Worm (Caenorhabditis elegans) whole organism, L2 larva: ENCODE results near the gene srr-7.

Experiments used
- C34F6.9 ChIP-seq: fragments of 150-350 bp; optimal IDR thresholded peaks from 2 replicates; lab custom pipeline; 2014; ENCODE audit warnings: missing biosample characterization, missing genetic modification characterization
- F13H6.1 ChIP-seq: sonication (generic microtip); optimal IDR thresholded peaks from 2 replicates; lab custom pipeline; 2016; ENCODE audit warnings: missing genetic modification characterization, missing compliant biosample characterization
- R02D3.7 ChIP-seq: fragments of 150-350 bp; optimal IDR thresholded peaks from 2 replicates; lab custom pipeline; 2014; ENCODE audit warnings: missing biosample characterization, missing genetic modification characterization
- Y55F3AM.14 ChIP-seq: fragments of 200-800 bp; sonication (Bioruptor generic); optimal IDR thresholded peaks from 2 replicates; lab custom pipeline; 2018; ENCODE audit warnings: mild to moderate bottlenecking, missing genetic modification characterization, missing compliant biosample characterization
- ZK546.5 ChIP-seq: sonication (generic microtip); optimal IDR thresholded peaks from 2 replicates; lab custom pipeline; 2017; ENCODE audit warnings: missing biosample characterization, missing genetic modification characterization
- alr-1 ChIP-seq: fragments of 150-350 bp; optimal IDR thresholded peaks from 2 replicates; lab custom pipeline; 2014; ENCODE audit warnings: missing biosample characterization, missing genetic modification characterization
- aly-2 ChIP-seq: fragments of 150-350 bp; optimal IDR thresholded peaks from 2 replicates; lab custom pipeline; 2014; ENCODE audit warnings: missing biosample characterization, missing genetic modification characterization
- ama-1 ChIP-seq: fragments of 150-350 bp; optimal IDR thresholded peaks from 2 replicates; lab custom pipeline; 2018; ENCODE audit warnings: inconsistent platforms
- blmp-1 ChIP-seq: sonication (generic microtip); optimal IDR thresholded peaks from 2 replicates; lab custom pipeline; 2017; ENCODE audit warnings: missing genetic modification characterization, mild to moderate bottlenecking, missing compliant biosample characterization, antibody characterized with exemption, moderate library complexity; ENCODE audit not compliant: insufficient read depth
- ceh-16 ChIP-seq: fragments of 150-350 bp; optimal IDR thresholded peaks from 2 replicates; lab custom pipeline; 2014; ENCODE audit warnings: missing biosample characterization, missing genetic modification characterization
- crh-2 ChIP-seq: sonication (generic microtip); optimal IDR thresholded peaks from 2 replicates; lab custom pipeline; 2017; ENCODE audit warnings: missing biosample characterization, missing genetic modification characterization
- dmd-4 ChIP-seq: sonication (generic microtip); optimal IDR thresholded peaks from 2 replicates; lab custom pipeline; 2017; ENCODE audit warnings: missing biosample characterization, missing genetic modification characterization
- egl-27 ChIP-seq: sonication (generic microtip); optimal IDR thresholded peaks from 3 replicates; lab custom pipeline; 2017; ENCODE audit warnings: missing biosample characterization, missing genetic modification reagents, missing genetic modification characterization
- elt-1 ChIP-seq: fragments of 150-350 bp; optimal IDR thresholded peaks from 2 replicates; lab custom pipeline; 2014; ENCODE audit warnings: missing biosample characterization, missing genetic modification characterization
- elt-3 ChIP-seq: sonication (generic microtip); optimal IDR thresholded peaks from 2 replicates; lab custom pipeline; 2017; ENCODE audit warnings: missing biosample characterization, missing genetic modification characterization
- fos-1 ChIP-seq: fragments of 150-350 bp; optimal IDR thresholded peaks from 2 replicates; lab custom pipeline; 2014; ENCODE audit warnings: missing biosample characterization, missing genetic modification characterization
- gmeb-1 ChIP-seq: fragments of 150-350 bp; optimal IDR thresholded peaks from 2 replicates; lab custom pipeline; 2014; ENCODE audit warnings: missing biosample characterization, missing genetic modification characterization
- lin-11 ChIP-seq: fragments of 150-350 bp; sonication (generic microtip); optimal IDR thresholded peaks from 2 replicates; lab custom pipeline; 2014; ENCODE audit warnings: missing biosample characterization, missing genetic modification characterization, inconsistent platforms, mixed read lengths
- lin-13 ChIP-seq: fragments of 150-350 bp; optimal IDR thresholded peaks from 2 replicates; lab custom pipeline; 2014; ENCODE audit warnings: missing biosample characterization, missing genetic modification reagents, missing genetic modification characterization
- lin-39 ChIP-seq: fragments of 150-350 bp; optimal IDR thresholded peaks from 2 replicates; lab custom pipeline; 2014; ENCODE audit warnings: missing biosample characterization, missing genetic modification reagents, missing genetic modification characterization
- lsy-2 ChIP-seq, 2 experiments: fragments of 150-350 bp in 1 of 2; sonication (generic microtip) in 1 of 2; optimal IDR thresholded peaks; 2 replicates each; lab custom pipeline; 2014 to 2017; ENCODE audit warnings: missing biosample characterization in 2 of 2, missing genetic modification characterization in 2 of 2
- mab-5 ChIP-seq: fragments of 150-350 bp; optimal IDR thresholded peaks from 2 replicates; lab custom pipeline; 2014; ENCODE audit warnings: missing biosample characterization, missing genetic modification characterization
- mbf-1 ChIP-seq: sonication (generic microtip); optimal IDR thresholded peaks from 2 replicates; lab custom pipeline; 2017; ENCODE audit warnings: missing biosample characterization, missing genetic modification characterization
- mdl-1 ChIP-seq, 2 experiments: fragments of 150-350 bp in 1 of 2; sonication (generic microtip) in 1 of 2; optimal IDR thresholded peaks; 2 replicates each; lab custom pipeline; 2017; ENCODE audit warnings: missing biosample characterization in 2 of 2, missing genetic modification characterization in 2 of 2
- nhr-11 ChIP-seq: fragments of 150-350 bp; optimal IDR thresholded peaks from 2 replicates; lab custom pipeline; 2014; ENCODE audit warnings: missing biosample characterization, missing genetic modification characterization
- nhr-12 ChIP-seq: fragments of 150-350 bp; optimal IDR thresholded peaks from 2 replicates; lab custom pipeline; 2014; ENCODE audit warnings: missing biosample characterization, missing genetic modification characterization
- nhr-129 ChIP-seq: fragments of 150-350 bp; optimal IDR thresholded peaks from 2 replicates; lab custom pipeline; 2014; ENCODE audit warnings: missing biosample characterization, missing genetic modification characterization
- nhr-21 ChIP-seq: fragments of 150-350 bp; optimal IDR thresholded peaks from 2 replicates; lab custom pipeline; 2014; ENCODE audit warnings: missing biosample characterization, missing genetic modification characterization
- nhr-23 ChIP-seq: fragments of 150-350 bp; optimal IDR thresholded peaks from 2 replicates; lab custom pipeline; 2014; ENCODE audit warnings: missing biosample characterization, missing genetic modification reagents, missing genetic modification characterization
- nhr-237 ChIP-seq: fragments of 150-350 bp; optimal IDR thresholded peaks from 2 replicates; lab custom pipeline; 2014; ENCODE audit warnings: missing biosample characterization, missing genetic modification characterization
- nhr-6 ChIP-seq: fragments of 150-350 bp; optimal IDR thresholded peaks from 2 replicates; lab custom pipeline; 2014; ENCODE audit warnings: missing biosample characterization, missing genetic modification characterization
- nhr-77 ChIP-seq: fragments of 150-350 bp; optimal IDR thresholded peaks from 2 replicates; lab custom pipeline; 2014; ENCODE audit warnings: missing biosample characterization, missing genetic modification characterization
- peb-1 ChIP-seq: fragments of 150-350 bp; optimal IDR thresholded peaks from 2 replicates; lab custom pipeline; 2014; ENCODE audit warnings: missing biosample characterization, missing genetic modification characterization
- sem-4 ChIP-seq: fragments of 150-350 bp; optimal IDR thresholded peaks from 2 replicates; lab custom pipeline; 2014; ENCODE audit warnings: missing biosample characterization, missing genetic modification reagents, missing genetic modification characterization
- skn-1 ChIP-seq: sonication (generic microtip); optimal IDR thresholded peaks from 2 replicates; lab custom pipeline; 2017; ENCODE audit warnings: missing biosample characterization, missing genetic modification characterization
- sma-9 ChIP-seq, 2 experiments: fragments of 150-350 bp in 1 of 2; sonication (generic microtip) in 1 of 2; optimal IDR thresholded peaks; 2 replicates each; lab custom pipeline; 2014 to 2016; ENCODE audit warnings: missing genetic modification characterization in 2 of 2, mild to moderate bottlenecking in 1 of 2, missing biosample characterization in 1 of 2, missing compliant biosample characterization in 1 of 2, missing genetic modification reagents in 1 of 2, moderate library complexity in 1 of 2
- snpc-4 ChIP-seq: fragments of 150-350 bp; optimal IDR thresholded peaks from 2 replicates; lab custom pipeline; 2014; ENCODE audit warnings: missing biosample characterization, missing genetic modification characterization
- unc-39 ChIP-seq: fragments of 150-350 bp; optimal IDR thresholded peaks from 2 replicates; lab custom pipeline; 2014; ENCODE audit warnings: missing biosample characterization, missing genetic modification characterization
- unc-55 ChIP-seq: fragments of 150-350 bp; sonication (generic microtip); optimal IDR thresholded peaks from 3 replicates; lab custom pipeline; 2014; ENCODE audit warnings: missing biosample characterization, missing genetic modification reagents, missing genetic modification characterization
- unc-62 ChIP-seq: fragments of 150-350 bp; optimal IDR thresholded peaks from 2 replicates; lab custom pipeline; 2014; ENCODE audit warnings: missing biosample characterization, missing genetic modification reagents, missing genetic modification characterization
- zag-1 ChIP-seq: fragments of 150-350 bp; optimal IDR thresholded peaks from 2 replicates; lab custom pipeline; 2014; ENCODE audit warnings: missing biosample characterization, missing genetic modification characterization
- ztf-1 ChIP-seq: fragments of 200-800 bp; sonication (Bioruptor generic); conservative IDR thresholded peaks from 2 replicates; pipeline ENCODE4 v1.3.6; 2022; ENCODE audit warnings: missing genetic modification characterization, missing compliant biosample characterization
- ztf-11 ChIP-seq: sonication (generic microtip); optimal IDR thresholded peaks from 2 replicates; lab custom pipeline; 2017; ENCODE audit warnings: missing biosample characterization, missing genetic modification characterization
- ztf-4 ChIP-seq: fragments of 150-350 bp; optimal IDR thresholded peaks from 2 replicates; lab custom pipeline; 2014; ENCODE audit warnings: missing biosample characterization, missing genetic modification characterization

Gene srr-7

DNA sequence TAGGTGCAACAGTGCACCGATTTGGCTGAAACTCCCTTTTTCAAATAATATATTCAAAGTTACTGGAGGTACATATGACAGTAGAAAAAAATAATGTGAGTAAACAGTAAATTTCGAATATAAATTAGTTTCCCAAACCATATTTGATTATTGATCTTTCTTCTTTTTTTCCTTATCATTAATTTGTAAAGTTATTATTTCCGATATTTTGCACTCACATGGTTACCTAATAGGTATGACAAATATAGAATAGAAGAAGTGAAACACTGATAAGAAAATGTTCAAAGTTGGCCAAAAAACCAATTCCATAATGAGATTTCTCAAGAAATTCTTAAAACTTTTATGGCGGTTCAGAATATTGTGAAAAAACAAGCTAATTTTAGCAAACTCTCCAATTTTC lies 11.8 kb downstream of the srr-7 start:
- no peak for TF ChIP-seq nhr-237 (tag; lab: Kevin White, UChicago)
- TF ChIP-seq fos-1 = peak; percentile 42

ce11 chrV:15140247-15140646 lies 12.2 kb downstream of the srr-7 start, which contains the start of gene K08F9.3:
Gene K08F9.3 (plus strand): TSS chrV:15140547.
- TF ChIP-seq egl-27 (tag; lab: Kevin White, UChicago) (no peak), nhr-237 (tag; lab: Kevin White, UChicago) (no peak), C34F6.9 (tag; lab: Kevin White, UChicago) (no peak), ceh-16 (tag; lab: Kevin White, UChicago) (no peak), fos-1 (no peak), nhr-77 (no peak), blmp-1 (tag; lab: Kevin White, UChicago) (no peak), F13H6.1 (tag; lab: Kevin White, UChicago) (no peak), sma-9 (GFP tag; optimal IDR thresholded peaks at IDR 0.05; lab: Kevin White, UChicago) (no peak), sma-9 (tag; optimal IDR thresholded peaks at IDR 0.05; lab: Kevin White, UChicago) (no peak), lin-11 (tag; lab: Kevin White, UChicago) (no peak)
- TF ChIP-seq, all 48 proteins: peak for 0

ce11 chrV:15143285-15143684 lies 15.2 kb downstream of the srr-7 start, which contains the start of gene K08F9.1:
Gene K08F9.1 (minus strand): TSS chrV:15143385.
- TF ChIP-seq lsy-2 (tag; optimal IDR thresholded peaks at IDR 0.05; lab: Kevin White, UChicago) (no peak), zag-1 (no peak), ztf-11 (tag; lab: Kevin White, UChicago) (no peak), fos-1 (no peak), snpc-4 (tag; lab: Kevin White, UChicago) (no peak), ztf-1 (GFP tag; lab: Robert Waterston, UW) (no peak), lin-39 (tag; lab: Kevin White, UChicago) (no peak), gmeb-1 (tag; lab: Kevin White, UChicago) (no peak), elt-3 (tag; lab: Kevin White, UChicago) (no peak), elt-1 (no peak), mab-5 (tag; lab: Kevin White, UChicago) (no peak), nhr-6 (tag; lab: Kevin White, UChicago) (no peak), F13H6.1 (tag; lab: Kevin White, UChicago) (no peak), nhr-23 (tag; lab: Kevin White, UChicago) (no peak)
- TF ChIP-seq, all 48 proteins: peak for 0

ce11 chrV:15143798-15144197 lies 15.7 kb downstream of the srr-7 start, which contains the start of gene K08F9.4:
Gene K08F9.4 (plus strand): TSS chrV:15144019.
- TF ChIP-seq zag-1 = no peak
- no peak for TF ChIP-seq nhr-6 (tag; lab: Kevin White, UChicago)
- no peak for TF ChIP-seq elt-3 (tag; lab: Kevin White, UChicago)
- TF ChIP-seq lsy-2 (tag; optimal IDR thresholded peaks at IDR 0.05; lab: Kevin White, UChicago) = no peak
- TF ChIP-seq aly-2 (tag; lab: Kevin White, UChicago) = no peak
- no peak for TF ChIP-seq ztf-11 (tag; lab: Kevin White, UChicago)
- TF ChIP-seq crh-2 (tag; lab: Kevin White, UChicago) = peak; percentile 48
- TF ChIP-seq unc-39 = no peak
- no peak for TF ChIP-seq mbf-1
- no peak for TF ChIP-seq F13H6.1 (tag; lab: Kevin White, UChicago)
- TF ChIP-seq snpc-4 (tag; lab: Kevin White, UChicago) = no peak
- no peak for TF ChIP-seq dmd-4 (tag; lab: Kevin White, UChicago)
- no peak for TF ChIP-seq mab-5 (tag; lab: Kevin White, UChicago)
- peak; percentile 47 for TF ChIP-seq fos-1
- TF ChIP-seq elt-1 = no peak
- TF ChIP-seq peb-1 (tag; lab: Kevin White, UChicago) = no peak
- no peak for TF ChIP-seq ama-1 (lab: Kevin White, UChicago)
- no peak for TF ChIP-seq nhr-77
- no peak for TF ChIP-seq lin-39 (tag; lab: Kevin White, UChicago)
- no peak for TF ChIP-seq skn-1
- TF ChIP-seq nhr-21 (tag; lab: Kevin White, UChicago) = peak; percentile 26
- no peak for TF ChIP-seq egl-27 (tag; lab: Kevin White, UChicago)
- no peak for TF ChIP-seq R02D3.7 (tag; lab: Kevin White, UChicago)
- no peak for TF ChIP-seq nhr-12 (tag; lab: Kevin White, UChicago)
- no peak for TF ChIP-seq ztf-4 (tag; lab: Kevin White, UChicago)
- TF ChIP-seq ZK546.5 (tag; lab: Kevin White, UChicago) = no peak
- peak; percentile 46 for TF ChIP-seq sma-9 (GFP tag; optimal IDR thresholded peaks at IDR 0.05; lab: Kevin White, UChicago)
- TF ChIP-seq sma-9 (tag; optimal IDR thresholded peaks at IDR 0.05; lab: Kevin White, UChicago) = no peak
- no peak for TF ChIP-seq nhr-11 (tag; lab: Kevin White, UChicago)
- TF ChIP-seq lin-13 (GFP tag; lab: Kevin White, UChicago) = peak; percentile 66
- TF ChIP-seq alr-1 (tag; lab: Kevin White, UChicago) = no peak
- no peak for TF ChIP-seq unc-62
- TF ChIP-seq blmp-1 (tag; lab: Kevin White, UChicago) = peak; percentile 100
- TF ChIP-seq lin-11 (tag; lab: Kevin White, UChicago) = no peak
- no peak for TF ChIP-seq ceh-16 (tag; lab: Kevin White, UChicago)
- TF ChIP-seq unc-55 = peak; percentile 84
- TF ChIP-seq ztf-1 (GFP tag; lab: Robert Waterston, UW) = no peak
- TF ChIP-seq nhr-237 (tag; lab: Kevin White, UChicago) = no peak
- no peak for TF ChIP-seq mdl-1 (tag; optimal IDR thresholded peaks at IDR 0.05; lab: Kevin White, UChicago)
- peak; percentile 2 for TF ChIP-seq sem-4
- TF ChIP-seq nhr-129 (tag; lab: Kevin White, UChicago) = peak; percentile 48
- TF ChIP-seq Y55F3AM.14 (GFP tag; lab: Kevin White, UChicago) = no peak
- peak; percentile 72 for TF ChIP-seq gmeb-1 (tag; lab: Kevin White, UChicago)
